Worm (Caenorhabditis elegans) whole organism, L1 larva: ENCODE measurements around the gene bath-47.

Experiments
- C04F5.9 ChIP-seq: sonication (generic microtip); optimal IDR thresholded peaks from 2 replicates; lab custom pipeline; 2016; ENCODE audit warnings: missing genetic modification characterization, missing compliant biosample characterization
- C16A3.4 ChIP-seq: fragments of 150-350 bp; optimal IDR thresholded peaks from 2 replicates; lab custom pipeline; 2014; ENCODE audit warnings: missing biosample characterization, missing genetic modification characterization
- F16B12.6 ChIP-seq: fragments of 150-350 bp; optimal IDR thresholded peaks from 2 replicates; lab custom pipeline; 2014; ENCODE audit warnings: missing biosample characterization, missing genetic modification characterization
- alr-1 ChIP-seq: fragments of 200-800 bp; sonication (Bioruptor generic); optimal IDR thresholded peaks from 2 replicates; lab custom pipeline; 2018; ENCODE audit warnings: borderline replicate concordance, mild to moderate bottlenecking, missing genetic modification characterization, missing compliant biosample characterization
- ceh-63 ChIP-seq: fragments of 200-800 bp; sonication (Bioruptor generic); optimal IDR thresholded peaks from 2 replicates; lab custom pipeline; 2018; ENCODE audit warnings: mild to moderate bottlenecking, missing genetic modification characterization, missing compliant biosample characterization
- ceh-8 ChIP-seq: fragments of 200-800 bp; sonication (Bioruptor generic); optimal IDR thresholded peaks from 2 replicates; lab custom pipeline; 2018; ENCODE audit warnings: mild to moderate bottlenecking, missing genetic modification characterization, moderate library complexity, missing compliant biosample characterization
- ceh-82 ChIP-seq, 3 experiments: fragments of 150-350 bp in 1 of 3; sonication (generic microtip) in 2 of 3; optimal IDR thresholded peaks; 2 replicates each; lab custom pipeline; 2014 to 2017; ENCODE audit warnings: missing biosample characterization in 3 of 3, missing genetic modification characterization in 3 of 3
- ces-1 ChIP-seq: fragments of 150-350 bp; optimal IDR thresholded peaks from 2 replicates; lab custom pipeline; 2014; ENCODE audit warnings: missing biosample characterization, missing genetic modification reagents, missing genetic modification characterization
- dsc-1 ChIP-seq: sonication (generic microtip); optimal IDR thresholded peaks from 2 replicates; lab custom pipeline; 2016; ENCODE audit warnings: mild to moderate bottlenecking, missing genetic modification characterization, missing compliant biosample characterization
- efl-1 ChIP-seq, 4 experiments: fragments of 150-350 bp; optimal IDR thresholded peaks in 3 of 4; peaks in 1 of 4; 1 replicate in 1 of 4; 2 replicates in 3 of 4; lab custom pipeline; 2014; ENCODE audit warnings: missing biosample characterization in 2 of 4, missing genetic modification characterization in 2 of 4, missing genetic modification reagents in 2 of 4
- efl-3 ChIP-seq: fragments of 200-800 bp; sonication (Bioruptor generic); optimal IDR thresholded peaks from 2 replicates; lab custom pipeline; 2018; ENCODE audit warnings: mild to moderate bottlenecking, missing genetic modification characterization, missing compliant biosample characterization
- egl-13 ChIP-seq: sonication (generic microtip); optimal IDR thresholded peaks from 2 replicates; lab custom pipeline; 2016; ENCODE audit warnings: missing genotype, missing genetic modification reagents, missing genetic modification characterization, missing compliant biosample characterization
- egl-27 ChIP-seq, 2 experiments: fragments of 150-350 bp in 1 of 2; sonication (generic microtip); optimal IDR thresholded peaks; 3 replicates each; lab custom pipeline; 2017 to 2018; ENCODE audit warnings: missing biosample characterization in 2 of 2, missing genetic modification characterization in 2 of 2, missing genetic modification reagents in 2 of 2
- elt-2 ChIP-seq: sonication (generic microtip); optimal IDR thresholded peaks from 2 replicates; lab custom pipeline; 2016; ENCODE audit warnings: missing genetic modification characterization, mild to moderate bottlenecking, inconsistent platforms, missing compliant biosample characterization, missing genetic modification reagents
- elt-3 ChIP-seq, 6 experiments: fragments of 150-350 bp in 1 of 6; sonication (generic microtip); optimal IDR thresholded peaks; 2 replicates each; lab custom pipeline; 2017 to 2018; ENCODE audit warnings: missing biosample characterization in 6 of 6, missing genetic modification characterization in 6 of 6, inconsistent platforms in 1 of 6
- ets-5 ChIP-seq: fragments of 200-800 bp; sonication (Bioruptor generic); IDR thresholded peaks from 2 replicates; pipeline ENCODE4 v1.3.6; 2022; ENCODE audit warnings: missing genetic modification characterization, missing compliant biosample characterization
- fkh-4 ChIP-seq: sonication (generic microtip); optimal IDR thresholded peaks from 2 replicates; lab custom pipeline; 2016; ENCODE audit warnings: missing compliant biosample characterization, missing genetic modification characterization, borderline replicate concordance
- fkh-8 ChIP-seq: sonication (generic microtip); optimal IDR thresholded peaks from 2 replicates; lab custom pipeline; 2016; ENCODE audit warnings: mild to moderate bottlenecking, missing genetic modification characterization, missing compliant biosample characterization
- grh-1 ChIP-seq: fragments of 200-800 bp; sonication (Bioruptor generic); IDR thresholded peaks from 2 replicates; pipeline ENCODE4 v1.3.6; 2022; ENCODE audit warnings: missing genetic modification reagents, missing genetic modification characterization, missing compliant biosample characterization
- hlh-4 ChIP-seq: sonication (generic microtip); optimal IDR thresholded peaks from 2 replicates; lab custom pipeline; 2016; ENCODE audit warnings: mild to moderate bottlenecking, missing genetic modification characterization, missing compliant biosample characterization
- jun-1 ChIP-seq: fragments of 150-350 bp; optimal IDR thresholded peaks from 2 replicates; lab custom pipeline; 2014; ENCODE audit warnings: missing biosample characterization, missing genetic modification reagents, missing genetic modification characterization
- lin-15B ChIP-seq: fragments of 150-350 bp; sonication (generic microtip); optimal IDR thresholded peaks from 3 replicates; lab custom pipeline; 2014; ENCODE audit warnings: missing biosample characterization, missing genetic modification characterization
- lin-35 ChIP-seq, 2 experiments: fragments of 150-350 bp; optimal IDR thresholded peaks; 2 replicates each; lab custom pipeline; 2014; ENCODE audit warnings: missing biosample characterization in 2 of 2, missing genetic modification characterization in 2 of 2, missing genetic modification reagents in 2 of 2
- lin-39 ChIP-seq: fragments of 150-350 bp; optimal IDR thresholded peaks from 2 replicates; lab custom pipeline; 2014; ENCODE audit warnings: missing biosample characterization, missing genetic modification reagents, missing genetic modification characterization
- mef-2 ChIP-seq: fragments of 150-350 bp; optimal IDR thresholded peaks from 2 replicates; lab custom pipeline; 2014; ENCODE audit warnings: missing biosample characterization, missing genetic modification characterization
- nhr-19 ChIP-seq: fragments of 200-800 bp; sonication (Bioruptor generic); conservative IDR thresholded peaks from 2 replicates; pipeline ENCODE4 v1.3.6; 2022; ENCODE audit warnings: missing genetic modification characterization, missing compliant biosample characterization
- nhr-28 ChIP-seq: fragments of 150-350 bp; optimal IDR thresholded peaks from 2 replicates; lab custom pipeline; 2014; ENCODE audit warnings: missing biosample characterization, missing genetic modification characterization
- nhr-76 ChIP-seq: sonication (generic microtip); optimal IDR thresholded peaks from 2 replicates; lab custom pipeline; 2017; ENCODE audit warnings: missing biosample characterization, missing genetic modification characterization
- nhr-90 ChIP-seq: sonication (generic microtip); optimal IDR thresholded peaks from 2 replicates; lab custom pipeline; 2016; ENCODE audit warnings: mild to moderate bottlenecking, missing genetic modification characterization, missing compliant biosample characterization; ENCODE audit not compliant: poor library complexity
- pax-3 ChIP-seq: fragments of 200-800 bp; sonication (Bioruptor generic); optimal IDR thresholded peaks from 2 replicates; lab custom pipeline; 2018; ENCODE audit warnings: mild to moderate bottlenecking, missing genetic modification characterization, moderate library complexity, missing compliant biosample characterization
- pqm-1 ChIP-seq: sonication (generic microtip); optimal IDR thresholded peaks from 3 replicates; lab custom pipeline; 2017; ENCODE audit warnings: missing biosample characterization, missing genetic modification characterization
- rnt-1 ChIP-seq: sonication (generic microtip); optimal IDR thresholded peaks from 2 replicates; lab custom pipeline; 2016; ENCODE audit warnings: mild to moderate bottlenecking, missing genetic modification characterization, moderate library complexity, missing compliant biosample characterization
- skn-1 ChIP-seq: fragments of 150-350 bp; optimal IDR thresholded peaks from 2 replicates; lab custom pipeline; 2014; ENCODE audit warnings: missing biosample characterization, missing genetic modification characterization
- tlp-1 ChIP-seq: fragments of 150-350 bp; optimal IDR thresholded peaks from 2 replicates; lab custom pipeline; 2014; ENCODE audit warnings: missing biosample characterization, missing genetic modification characterization
- unc-130 ChIP-seq: fragments of 150-350 bp; optimal IDR thresholded peaks from 2 replicates; lab custom pipeline; 2017; ENCODE audit warnings: missing biosample characterization, missing genetic modification characterization, inconsistent platforms
- unc-30 ChIP-seq: sonication (generic microtip); optimal IDR thresholded peaks from 2 replicates; lab custom pipeline; 2017; ENCODE audit warnings: missing biosample characterization, missing genetic modification characterization
- unc-86 ChIP-seq: sonication (generic microtip); optimal IDR thresholded peaks from 2 replicates; lab custom pipeline; 2016; ENCODE audit warnings: missing genetic modification characterization, missing compliant biosample characterization
- unc-98 ChIP-seq: fragments of 200-800 bp; sonication (Bioruptor generic); IDR thresholded peaks from 2 replicates; pipeline ENCODE4 v1.3.6; 2022; ENCODE audit warnings: missing genetic modification characterization, missing compliant biosample characterization
- vab-15 ChIP-seq: sonication (generic microtip); optimal IDR thresholded peaks from 2 replicates; lab custom pipeline; 2017; ENCODE audit warnings: missing genotype, mild to moderate bottlenecking, missing genetic modification characterization, missing compliant biosample characterization
- xbp-1 ChIP-seq: sonication (generic microtip); optimal IDR thresholded peaks from 2 replicates; lab custom pipeline; 2016; ENCODE audit warnings: missing genetic modification characterization, missing compliant biosample characterization
- zag-1 ChIP-seq: fragments of 150-350 bp; optimal IDR thresholded peaks from 2 replicates; lab custom pipeline; 2014; ENCODE audit warnings: missing biosample characterization, missing genetic modification characterization
- ztf-4 ChIP-seq: fragments of 150-350 bp; optimal IDR thresholded peaks from 2 replicates; lab custom pipeline; 2014; ENCODE audit warnings: missing biosample characterization, missing genetic modification characterization

The bath-47 gene

DNA sequence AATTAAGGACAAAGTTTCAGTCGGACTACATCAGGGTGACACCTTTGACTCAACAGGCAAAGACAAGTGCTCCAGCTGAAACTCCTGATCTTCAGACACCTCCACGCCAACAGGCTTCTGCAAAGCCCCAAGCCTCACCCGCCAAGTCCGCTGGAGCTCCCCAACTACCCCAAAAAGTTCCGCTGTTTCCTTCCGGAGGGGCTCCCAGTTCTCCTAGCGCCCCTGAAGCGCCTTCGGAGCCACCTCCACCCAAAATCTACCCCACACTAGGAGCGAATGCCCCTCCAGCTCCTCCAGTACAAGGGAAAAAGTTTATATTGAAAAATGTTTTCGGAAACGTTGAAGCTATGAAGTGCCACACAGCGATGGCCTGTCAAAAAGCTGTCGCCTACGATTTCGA, 1.4 kb downstream of the bath-47 start:
- TF ChIP-seq ceh-63 (GFP tag; lab: Kevin White, UChicago): no peak
- no peak for TF ChIP-seq F16B12.6 (tag; lab: Kevin White, UChicago)
- no peak for TF ChIP-seq zag-1 (tag; lab: Kevin White, UChicago)
- no peak for TF ChIP-seq unc-86 (tag; lab: Kevin White, UChicago)
- no peak for TF ChIP-seq dsc-1 (tag; lab: Kevin White, UChicago)
- TF ChIP-seq ces-1 (GFP tag; lab: Kevin White, UChicago): no peak
- no peak for TF ChIP-seq elt-3 (tag; optimal IDR thresholded peaks at IDR 0.05; lab: Kevin White, UChicago)
- no peak for TF ChIP-seq lin-15B (tag; lab: Kevin White, UChicago)
- no peak for TF ChIP-seq lin-39 (tag; lab: Kevin White, UChicago)
- no peak for TF ChIP-seq nhr-28 (tag; lab: Kevin White, UChicago)
- no peak for TF ChIP-seq unc-130
- TF ChIP-seq efl-3 (GFP tag; lab: Kevin White, UChicago): no peak

DNA sequence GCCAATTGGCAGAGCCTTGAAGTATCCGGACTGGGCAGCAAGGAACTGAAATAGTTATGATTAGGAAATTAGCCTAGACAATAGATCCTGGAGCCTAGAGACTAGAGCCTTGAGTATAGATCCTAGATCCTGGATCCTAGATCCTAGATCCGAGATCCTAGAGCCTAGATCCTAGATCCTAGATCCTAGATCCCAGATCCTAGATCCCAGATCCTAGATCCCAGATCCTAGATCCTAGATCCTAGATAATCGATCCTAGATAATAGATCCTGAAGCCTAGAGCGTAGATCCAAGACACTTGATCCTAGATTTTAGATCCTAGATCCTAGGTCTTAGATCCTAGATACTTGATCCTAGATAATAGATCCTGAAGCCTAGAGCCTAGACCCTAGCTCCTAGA, 3.4 kb downstream of the bath-47 start:
- no peak for TF ChIP-seq nhr-28 (tag; lab: Kevin White, UChicago)
- no peak for TF ChIP-seq fkh-8 (tag; lab: Kevin White, UChicago)
- TF ChIP-seq vab-15 (tag; lab: Kevin White, UChicago): no peak

DNA sequence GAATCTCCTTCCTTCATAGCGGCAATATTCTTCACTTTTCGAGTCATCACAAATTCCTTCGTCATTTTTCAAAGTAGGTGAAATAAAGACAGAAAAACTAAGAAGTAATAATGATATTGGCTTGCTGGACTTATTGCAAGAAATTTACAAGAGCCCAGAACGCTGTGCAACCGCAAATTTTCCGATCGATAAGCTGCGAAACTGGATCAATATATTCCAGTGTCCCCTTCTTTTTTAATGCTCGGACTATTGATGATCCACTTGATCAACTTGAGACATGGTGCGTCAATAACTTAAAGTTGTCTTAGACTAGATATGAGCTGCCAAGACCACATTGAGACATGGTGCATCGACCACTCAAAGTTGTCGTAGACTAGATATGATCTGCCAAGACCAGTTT, 4.5 kb downstream of the bath-47 start, which contains the start of gene bath-33:
Gene bath-33, minus strand, starts transcription at position 101 of the 400 bp plus-strand sequence.
- TF ChIP-seq skn-1 (tag; lab: Kevin White, UChicago) (no peak), C16A3.4 (no peak), nhr-76 (tag; lab: Kevin White, UChicago) (no peak), jun-1 (tag; lab: Kevin White, UChicago) (no peak), nhr-19 (GFP tag; lab: Robert Waterston, UW) (no peak), tlp-1 (tag; lab: Kevin White, UChicago) (no peak), pqm-1 (no peak), ceh-8 (no peak), alr-1 (tag; lab: Kevin White, UChicago) (no peak), C04F5.9 (tag; lab: Kevin White, UChicago) (no peak), grh-1 (GFP tag; lab: Robert Waterston, UW) (no peak), ztf-4 (no peak), xbp-1 (tag; lab: Kevin White, UChicago) (no peak), ets-5 (no peak), nhr-90 (tag; lab: Kevin White, UChicago) (no peak), lin-39 (tag; lab: Kevin White, UChicago) (no peak), efl-3 (GFP tag; lab: Kevin White, UChicago) (no peak)

DNA sequence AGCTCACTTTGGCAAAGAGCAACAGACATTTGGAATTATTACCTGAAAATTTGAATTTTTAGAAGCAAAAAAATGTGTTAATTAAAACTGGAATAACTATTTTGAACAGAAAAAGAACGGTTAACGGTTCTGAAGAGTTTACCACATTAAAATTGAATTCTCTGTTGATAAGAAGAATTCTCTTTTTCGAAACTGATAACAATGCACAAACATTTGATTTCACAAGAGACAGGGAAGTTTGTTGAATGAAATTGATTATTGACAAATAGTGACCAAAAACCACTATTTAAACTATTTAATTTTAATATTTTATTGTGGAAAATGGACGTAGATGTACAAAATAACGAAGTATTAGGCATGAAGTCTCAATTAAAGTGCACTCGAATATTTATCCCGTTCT, 6.0 kb downstream of the bath-47 start:
- TF ChIP-seq elt-2: peak; percentile 64
- TF ChIP-seq egl-13 (tag; lab: Kevin White, UChicago): no peak
- no peak for TF ChIP-seq mef-2 (tag; lab: Kevin White, UChicago)
- no peak for TF ChIP-seq hlh-4 (tag; lab: Kevin White, UChicago)
- TF ChIP-seq fkh-4: no peak
- TF ChIP-seq, all 84 proteins: peak for 1

DNA sequence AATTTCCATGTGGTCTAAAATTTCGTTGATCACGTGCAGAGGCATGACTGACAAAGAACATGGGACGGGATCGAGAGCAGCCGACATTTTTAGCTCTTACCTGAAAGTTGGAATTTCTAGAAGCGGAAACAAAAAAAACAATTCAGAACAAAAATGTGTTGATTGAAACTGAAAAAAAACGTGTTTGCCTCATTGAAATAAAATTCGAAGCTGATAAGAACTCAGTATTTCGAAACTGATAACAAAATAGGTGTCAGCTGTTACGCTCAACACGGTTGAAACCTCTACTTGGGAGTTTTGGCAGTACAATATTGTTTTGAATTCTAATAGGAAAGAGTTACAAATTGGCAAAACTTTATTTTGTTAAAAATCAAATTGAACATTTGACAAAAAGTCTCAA, 7.3 kb downstream of the bath-47 start:
- TF ChIP-seq ets-5: no peak
- TF ChIP-seq ceh-82 (tag; optimal IDR thresholded peaks at IDR 0.05; lab: Kevin White, UChicago): no peak
- TF ChIP-seq unc-98: no peak
- peak; percentile 4 for TF ChIP-seq tlp-1 (tag; lab: Kevin White, UChicago)
- no peak for TF ChIP-seq efl-1 (optimal IDR thresholded peaks at IDR 0.05; lab: Kevin White, UChicago)
- TF ChIP-seq efl-1 (GFP tag; optimal IDR thresholded peaks at IDR 0.05 in 1 of 2; lab: Kevin White, UChicago): no peak
- no peak for TF ChIP-seq lin-15B (tag; lab: Kevin White, UChicago)
- no peak for TF ChIP-seq nhr-90 (tag; lab: Kevin White, UChicago)
- no peak for TF ChIP-seq zag-1 (tag; lab: Kevin White, UChicago)
- TF ChIP-seq lin-35 (GFP tag; optimal IDR thresholded peaks at IDR 0.05; lab: Kevin White, UChicago): peak in 1 of 2 experiments; percentile 33
- no peak for TF ChIP-seq unc-30
- no peak for TF ChIP-seq egl-27 (tag; optimal IDR thresholded peaks at IDR 0.05; lab: Kevin White, UChicago)
- TF ChIP-seq pax-3 (tag; lab: Kevin White, UChicago): no peak
- no peak for TF ChIP-seq nhr-28 (tag; lab: Kevin White, UChicago)
- TF ChIP-seq rnt-1: no peak
- TF ChIP-seq elt-2: peak; percentile 82
- TF ChIP-seq mef-2 (tag; lab: Kevin White, UChicago): no peak
- TF ChIP-seq, all 84 proteins: peak for 3
